Worm (Caenorhabditis elegans): ENCODE results near the gene C55C3.73.

- no peak for TF ChIP-seq alr-1 (tag; optimal IDR thresholded peaks at IDR 0.05)
- no peak for TF ChIP-seq nhr-237 (tag; optimal IDR thresholded peaks at IDR 0.05)
- no peak for TF ChIP-seq nhr-23 (tag; optimal IDR thresholded peaks at IDR 0.05)
- TF ChIP-seq nhr-11 (tag; optimal IDR thresholded peaks at IDR 0.05): no peak
- no peak for TF ChIP-seq unc-55 (GFP tag; optimal IDR thresholded peaks at IDR 0.05)
- TF ChIP-seq ama-1 (optimal IDR thresholded peaks at IDR 0.05): no peak
Observed at ce11 chrIV:5703917-5704316, 666 bp upstream of the C55C3.73 start.

Data from whole organism, L2 larva.